Worm (Caenorhabditis elegans) whole organism, late embryonic: ENCODE results near the gene gcy-7.

Experiments used
- C08G9.2 ChIP-seq: sonication (generic microtip); optimal IDR thresholded peaks from 2 replicates; lab custom pipeline; 2016; ENCODE audit warnings: mild to moderate bottlenecking, missing genetic modification characterization, moderate library complexity, missing compliant biosample characterization
- T23F11.4 ChIP-seq: fragments of 200-800 bp; sonication (Bioruptor generic); optimal IDR thresholded peaks from 2 replicates; lab custom pipeline; 2018; ENCODE audit warnings: mild to moderate bottlenecking, missing genetic modification characterization, missing compliant biosample characterization
- Y22D7AL.16 ChIP-seq: sonication (generic microtip); optimal IDR thresholded peaks from 2 replicates; lab custom pipeline; 2016; ENCODE audit warnings: missing genetic modification characterization, missing compliant biosample characterization
- ceh-14 ChIP-seq: sonication (generic microtip); optimal IDR thresholded peaks from 2 replicates; lab custom pipeline; 2016; ENCODE audit warnings: missing genotype, missing genetic modification characterization, missing compliant biosample characterization
- ceh-18 ChIP-seq: sonication (generic microtip); optimal IDR thresholded peaks from 2 replicates; lab custom pipeline; 2016; ENCODE audit warnings: missing genetic modification characterization, missing compliant biosample characterization
- ceh-2 ChIP-seq: sonication (generic microtip); optimal IDR thresholded peaks from 2 replicates; lab custom pipeline; 2016; ENCODE audit warnings: missing genotype, missing genetic modification characterization, missing compliant biosample characterization
- ceh-24 ChIP-seq: sonication (generic microtip); optimal IDR thresholded peaks from 2 replicates; lab custom pipeline; 2016; ENCODE audit warnings: mild to moderate bottlenecking, missing genetic modification characterization, missing compliant biosample characterization
- ceh-34 ChIP-seq: sonication (generic microtip); optimal IDR thresholded peaks from 2 replicates; lab custom pipeline; 2016; ENCODE audit warnings: mild to moderate bottlenecking, missing genetic modification characterization, missing compliant biosample characterization
- ceh-45 ChIP-seq: fragments of 200-800 bp; sonication (Bioruptor generic); IDR thresholded peaks from 2 replicates; pipeline ENCODE4 v1.3.6; 2022; ENCODE audit warnings: missing genetic modification reagents, missing genetic modification characterization, missing compliant biosample characterization
- ceh-6 ChIP-seq: fragments of 200-800 bp; sonication (Bioruptor generic); optimal IDR thresholded peaks from 2 replicates; lab custom pipeline; 2018; ENCODE audit warnings: mild to moderate bottlenecking, missing genetic modification characterization, missing compliant biosample characterization
- ceh-9 ChIP-seq: sonication (generic microtip); optimal IDR thresholded peaks from 2 replicates; lab custom pipeline; 2016; ENCODE audit warnings: mild to moderate bottlenecking, missing genetic modification characterization, inconsistent platforms, missing compliant biosample characterization
- dve-1 ChIP-seq: sonication (generic microtip); optimal IDR thresholded peaks from 2 replicates; lab custom pipeline; 2017; ENCODE audit warnings: antibody characterized with exemption, mild to moderate bottlenecking, missing genetic modification characterization, missing compliant biosample characterization
- elt-4 ChIP-seq: sonication (generic microtip); optimal IDR thresholded peaks from 2 replicates; lab custom pipeline; 2016; ENCODE audit warnings: missing genetic modification characterization, missing compliant biosample characterization
- ets-4 ChIP-seq: sonication (generic microtip); optimal IDR thresholded peaks from 2 replicates; lab custom pipeline; 2016; ENCODE audit warnings: missing genetic modification characterization, missing compliant biosample characterization
- eyg-1 ChIP-seq: sonication (generic microtip); optimal IDR thresholded peaks from 2 replicates; lab custom pipeline; 2016; ENCODE audit warnings: missing genotype, missing genetic modification characterization, missing compliant biosample characterization
- fax-1 ChIP-seq: sonication (generic microtip); optimal IDR thresholded peaks from 2 replicates; lab custom pipeline; 2016; ENCODE audit warnings: missing genotype, missing genetic modification characterization, missing compliant biosample characterization
- fkh-6 ChIP-seq: sonication (generic microtip); optimal IDR thresholded peaks from 2 replicates; lab custom pipeline; 2016; ENCODE audit warnings: missing genetic modification characterization, missing compliant biosample characterization
- hlh-15 ChIP-seq: sonication (generic microtip); optimal IDR thresholded peaks from 2 replicates; lab custom pipeline; 2016; ENCODE audit warnings: missing genetic modification characterization, missing compliant biosample characterization
- hlh-30 ChIP-seq: sonication (generic microtip); optimal IDR thresholded peaks from 2 replicates; lab custom pipeline; 2017; ENCODE audit warnings: antibody characterized with exemption, missing genetic modification characterization, missing compliant biosample characterization; ENCODE audit not compliant: insufficient read depth
- hlh-6 ChIP-seq: sonication (generic microtip); optimal IDR thresholded peaks from 2 replicates; lab custom pipeline; 2016; ENCODE audit warnings: missing genotype, missing genetic modification characterization, missing compliant biosample characterization
- lin-11 ChIP-seq: fragments of 200-800 bp; sonication (Bioruptor generic); optimal IDR thresholded peaks from 2 replicates; lab custom pipeline; 2018; ENCODE audit warnings: mild to moderate bottlenecking, missing genetic modification characterization, missing compliant biosample characterization
- madf-2 ChIP-seq: sonication (generic microtip); optimal IDR thresholded peaks from 2 replicates; lab custom pipeline; 2017; ENCODE audit warnings: missing genetic modification characterization, missing compliant biosample characterization
- nfya-1 ChIP-seq: sonication (generic microtip); optimal IDR thresholded peaks from 2 replicates; lab custom pipeline; 2017; ENCODE audit warnings: missing genetic modification characterization, mild to moderate bottlenecking, missing compliant biosample characterization, antibody characterized with exemption, moderate library complexity
- nhr-11 ChIP-seq: fragments of 150-350 bp; optimal IDR thresholded peaks from 2 replicates; lab custom pipeline; 2014; ENCODE audit warnings: missing biosample characterization, missing genetic modification characterization
- nhr-232 ChIP-seq: sonication (generic microtip); optimal IDR thresholded peaks from 2 replicates; lab custom pipeline; 2016; ENCODE audit warnings: missing genetic modification characterization, missing compliant biosample characterization
- npax-4 ChIP-seq: sonication (generic microtip); optimal IDR thresholded peaks from 2 replicates; lab custom pipeline; 2016; ENCODE audit warnings: missing genetic modification characterization, missing compliant biosample characterization
- pat-9 ChIP-seq: fragments of 200-800 bp; sonication (Bioruptor generic); optimal IDR thresholded peaks from 2 replicates; lab custom pipeline; 2018; ENCODE audit warnings: mild to moderate bottlenecking, missing genetic modification characterization, moderate library complexity, missing compliant biosample characterization
- pax-1 ChIP-seq: fragments of 150-350 bp; optimal IDR thresholded peaks from 2 replicates; lab custom pipeline; 2014; ENCODE audit warnings: missing biosample characterization, missing genetic modification characterization
- pha-2 ChIP-seq: sonication (generic microtip); optimal IDR thresholded peaks from 2 replicates; lab custom pipeline; 2017; ENCODE audit warnings: mild to moderate bottlenecking, missing genetic modification characterization, missing compliant biosample characterization
- pha-4 ChIP-seq: fragments of 150-350 bp; optimal IDR thresholded peaks from 2 replicates; lab custom pipeline; 2018; ENCODE audit warnings: missing biosample characterization, missing genetic modification reagents, missing genetic modification characterization
- pros-1 ChIP-seq: fragments of 150-350 bp; optimal IDR thresholded peaks from 2 replicates; lab custom pipeline; 2014; ENCODE audit warnings: missing biosample characterization, missing genetic modification reagents, missing genetic modification characterization
- rnt-1 ChIP-seq: sonication (generic microtip); optimal IDR thresholded peaks from 2 replicates; lab custom pipeline; 2016; ENCODE audit warnings: missing genetic modification characterization, missing compliant biosample characterization
- sdc-2 ChIP-seq: sonication (generic microtip); optimal IDR thresholded peaks from 2 replicates; lab custom pipeline; 2016; ENCODE audit warnings: missing genotype, missing genetic modification characterization, missing compliant biosample characterization
- sox-2 ChIP-seq: fragments of 200-800 bp; sonication (Bioruptor generic); IDR thresholded peaks from 2 replicates; pipeline ENCODE4 v1.3.6; 2022; ENCODE audit warnings: missing genetic modification reagents, missing genetic modification characterization, missing compliant biosample characterization
- sox-4 ChIP-seq: sonication (generic microtip); optimal IDR thresholded peaks from 2 replicates; lab custom pipeline; 2017; ENCODE audit warnings: mild to moderate bottlenecking, missing genetic modification characterization, inconsistent platforms, missing compliant biosample characterization
- syd-9 ChIP-seq: sonication (generic microtip); optimal IDR thresholded peaks from 2 replicates; lab custom pipeline; 2016; ENCODE audit warnings: mild to moderate bottlenecking, missing genetic modification characterization, moderate library complexity, missing compliant biosample characterization
- tbx-2 ChIP-seq: sonication (generic microtip); optimal IDR thresholded peaks from 2 replicates; lab custom pipeline; 2016; ENCODE audit warnings: missing genetic modification characterization, missing compliant biosample characterization
- tbx-7 ChIP-seq: sonication (generic microtip); optimal IDR thresholded peaks from 2 replicates; lab custom pipeline; 2016; ENCODE audit warnings: missing genotype, missing genetic modification characterization, missing compliant biosample characterization
- unc-3 ChIP-seq, 2 experiments: fragments of 200-800 bp in 1 of 2; sonication (Bioruptor generic) in 1 of 2; sonication (generic microtip) in 1 of 2; conservative IDR thresholded peaks in 1 of 2; optimal IDR thresholded peaks in 1 of 2; 2 replicates each; pipeline versions ENCODE4 v1.3.6 to Lab custom; 2016 to 2022; ENCODE audit warnings: missing compliant biosample characterization in 2 of 2, missing genetic modification characterization in 2 of 2, missing genetic modification reagents in 1 of 2
- unc-42 ChIP-seq: sonication (generic microtip); optimal IDR thresholded peaks from 2 replicates; lab custom pipeline; 2016; ENCODE audit warnings: missing genotype, missing genetic modification characterization, missing compliant biosample characterization
- unc-86 ChIP-seq: sonication (generic microtip); optimal IDR thresholded peaks from 2 replicates; lab custom pipeline; 2016; ENCODE audit warnings: missing genetic modification characterization, missing compliant biosample characterization
- zip-5 ChIP-seq: sonication (generic microtip); optimal IDR thresholded peaks from 2 replicates; lab custom pipeline; 2016; ENCODE audit warnings: missing genetic modification characterization, missing compliant biosample characterization
- ztf-16 ChIP-seq: sonication (generic microtip); optimal IDR thresholded peaks from 2 replicates; lab custom pipeline; 2017; ENCODE audit warnings: missing genetic modification characterization, missing compliant biosample characterization

gcy-7 gene

ce11 chrV:8348959-8349389 is 38.2 kb upstream of the gcy-7 start (continued):
- TF ChIP-seq fkh-6 (tag; lab: Kevin White, UChicago), result no peak
- peak; percentile 62 for TF ChIP-seq ceh-18 (tag; lab: Kevin White, UChicago)
- no peak for TF ChIP-seq lin-11 (tag; lab: Kevin White, UChicago)
- TF ChIP-seq pha-2 (tag; lab: Kevin White, UChicago), result no peak
- no peak for TF ChIP-seq elt-4 (tag; lab: Kevin White, UChicago)
- no peak for TF ChIP-seq pat-9
- TF ChIP-seq rnt-1 (tag; lab: Kevin White, UChicago), result no peak
- TF ChIP-seq pros-1 (tag; lab: Kevin White, UChicago), result no peak
- no peak for TF ChIP-seq madf-2
- TF ChIP-seq ceh-34 (tag; lab: Kevin White, UChicago), result no peak
- TF ChIP-seq tbx-7 (tag; lab: Kevin White, UChicago), result no peak
- TF ChIP-seq ztf-16 (tag; lab: Kevin White, UChicago), result no peak
- TF ChIP-seq dve-1, result no peak
- no peak for TF ChIP-seq npax-4 (tag; lab: Kevin White, UChicago)
- peak; percentile 34 for TF ChIP-seq tbx-2 (tag; lab: Kevin White, UChicago)
- no peak for TF ChIP-seq Y22D7AL.16 (tag; lab: Kevin White, UChicago)
- TF ChIP-seq sox-4 (tag; lab: Kevin White, UChicago), result no peak
- no peak for TF ChIP-seq zip-5 (tag; lab: Kevin White, UChicago)
- TF ChIP-seq fax-1 (tag; lab: Kevin White, UChicago), result no peak
- TF ChIP-seq ets-4 (tag; lab: Kevin White, UChicago), result no peak
- no peak for TF ChIP-seq pha-4 (tag; lab: Kevin White, UChicago)
- TF ChIP-seq ceh-2, result no peak
- no peak for TF ChIP-seq ceh-14 (tag; lab: Kevin White, UChicago)

DNA sequence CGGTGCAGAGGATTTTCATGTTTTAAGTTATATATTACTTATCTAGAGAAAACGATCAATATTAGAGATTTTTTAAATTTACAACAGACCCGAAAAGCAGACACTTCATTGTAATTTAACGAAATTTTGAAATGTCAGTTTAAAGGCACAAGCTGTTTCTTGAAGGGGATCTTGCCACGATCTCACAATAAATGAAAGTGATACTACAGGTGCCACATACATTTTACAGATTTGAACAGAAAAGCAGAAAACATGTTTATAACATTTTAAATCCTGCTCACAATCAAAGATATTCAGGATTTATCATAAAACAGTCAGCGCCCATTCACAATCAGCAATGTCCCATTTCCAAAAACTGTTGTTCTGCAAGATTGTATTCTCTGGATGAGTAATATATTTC is 37.2 kb upstream of the gcy-7 start:
- TF ChIP-seq pax-1 (tag; lab: Kevin White, UChicago) (no peak), ceh-24 (no peak), eyg-1 (tag; lab: Kevin White, UChicago) (no peak), ceh-6 (GFP tag; lab: Kevin White, UChicago) (no peak), sdc-2 (tag; lab: Kevin White, UChicago) (no peak), nfya-1 (tag; lab: Kevin White, UChicago) (no peak), ceh-45 (GFP tag; lab: Robert Waterston, UW) (no peak), nhr-11 (tag; lab: Kevin White, UChicago) (no peak), syd-9 (tag; lab: Kevin White, UChicago) (no peak)

ce11 chrV:8351371-8351770 is 35.8 kb upstream of the gcy-7 start, which contains the start of gene srsx-22:
srsx-22 (plus strand) TSS chrV:8351671.
- no peak for TF ChIP-seq pax-1 (tag; lab: Kevin White, UChicago)
- TF ChIP-seq hlh-6 (tag; lab: Kevin White, UChicago), result no peak
- TF ChIP-seq C08G9.2 (tag; lab: Kevin White, UChicago), result no peak
- TF ChIP-seq ceh-9, result no peak
- TF ChIP-seq sox-2 (GFP tag; lab: Robert Waterston, UW), result no peak
- no peak for TF ChIP-seq hlh-15 (tag; lab: Kevin White, UChicago)
- TF ChIP-seq unc-3 (GFP tag; conservative IDR thresholded peaks at IDR 0.05; lab: Robert Waterston, UW), result no peak
- no peak for TF ChIP-seq unc-3 (tag; optimal IDR thresholded peaks at IDR 0.05; lab: Kevin White, UChicago)
- no peak for TF ChIP-seq ceh-18 (tag; lab: Kevin White, UChicago)
- no peak for TF ChIP-seq hlh-30 (tag; lab: Kevin White, UChicago)
- no peak for TF ChIP-seq nhr-232 (tag; lab: Kevin White, UChicago)
- TF ChIP-seq syd-9 (tag; lab: Kevin White, UChicago), result no peak
- no peak for TF ChIP-seq T23F11.4 (GFP tag; lab: Kevin White, UChicago)
- TF ChIP-seq ceh-14 (tag; lab: Kevin White, UChicago), result no peak
- no peak for TF ChIP-seq unc-86
- no peak for TF ChIP-seq elt-4 (tag; lab: Kevin White, UChicago)
- TF ChIP-seq unc-42, result no peak
- no peak for TF ChIP-seq ztf-16 (tag; lab: Kevin White, UChicago)
